Worm (Caenorhabditis elegans): Measurements from ENCODE around the gene acdh-10.

DNA sequence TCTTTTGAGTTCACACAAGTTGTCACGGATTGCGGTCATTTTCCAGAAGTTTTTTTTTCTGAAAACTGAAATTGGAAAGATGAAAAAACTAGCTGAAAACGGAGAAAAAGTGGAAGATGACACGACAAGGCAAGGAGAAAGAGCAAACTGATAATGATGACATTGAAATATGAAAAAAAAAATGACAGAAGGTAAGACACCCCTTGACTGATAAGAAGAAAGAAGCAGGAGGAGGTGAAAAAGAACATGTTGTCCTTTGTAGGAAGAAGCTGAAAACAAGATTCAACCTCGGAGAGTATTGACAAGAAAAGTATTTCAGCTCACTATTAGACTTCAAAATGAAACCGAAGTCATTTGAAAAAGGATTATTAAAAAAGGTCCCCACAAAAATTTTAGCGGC lies 19.6 kb downstream of the acdh-10 start, which contains the start of gene B0302.5:
- TF ChIP-seq unc-120 (tag; optimal IDR thresholded peaks at IDR 0.05; ENCODE audit: poor library complexity, severe bottlenecking) (no peak), nhr-237 (tag; optimal IDR thresholded peaks at IDR 0.05) (no peak), mep-1 (tag; optimal IDR thresholded peaks at IDR 0.05) (no peak), nhr-76 (tag; optimal IDR thresholded peaks at IDR 0.05) (no peak), mab-5 (tag; optimal IDR thresholded peaks at IDR 0.05) (no peak), unc-62 (GFP tag; optimal IDR thresholded peaks at IDR 0.05) (no peak), ztf-11 (tag; optimal IDR thresholded peaks at IDR 0.05) (no peak), lin-13 (tag; optimal IDR thresholded peaks at IDR 0.05) (no peak), unc-39 (tag; optimal IDR thresholded peaks at IDR 0.05) (no peak), elt-3 (tag; optimal IDR thresholded peaks at IDR 0.05) (no peak), ceh-83 (GFP tag; optimal IDR thresholded peaks at IDR 0.05) (no peak), ces-1 (GFP tag; optimal IDR thresholded peaks at IDR 0.05) (no peak)

Data from whole organism, mixed stage, embryonic.